Fruit fly (Drosophila melanogaster): ENCODE measurements around the gene gro.

Gene gro

DNA sequence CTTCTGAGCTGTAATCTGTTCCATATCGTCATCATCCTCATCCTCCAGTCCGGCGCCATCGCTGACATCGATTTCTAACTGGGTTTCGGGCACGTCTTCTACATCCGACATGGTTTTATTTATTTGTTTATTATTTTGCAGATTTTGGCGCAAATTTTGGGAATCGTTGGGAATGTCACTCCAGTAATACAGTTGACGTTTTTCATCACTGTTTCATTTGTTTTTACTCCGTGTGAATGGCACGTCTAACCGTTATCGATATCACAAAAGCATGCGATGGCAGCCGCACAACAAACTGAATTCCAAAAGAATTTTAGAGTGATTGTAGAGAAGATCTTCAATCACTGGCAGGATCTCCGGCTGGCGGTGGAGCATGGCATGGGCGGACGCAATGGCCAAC lies 14.8 kb downstream of the gro start, which contains the start of the genes Sld5 and CG14543:
TSS of gene Sld5 (minus strand) at position 167 of the 400 bp plus-strand sequence.
TSS of gene CG14543 (plus strand) at position 250 of the 400 bp plus-strand sequence.
- no peak for TF ChIP-seq ttk (optimal IDR thresholded peaks at IDR 0.05)

DNA sequence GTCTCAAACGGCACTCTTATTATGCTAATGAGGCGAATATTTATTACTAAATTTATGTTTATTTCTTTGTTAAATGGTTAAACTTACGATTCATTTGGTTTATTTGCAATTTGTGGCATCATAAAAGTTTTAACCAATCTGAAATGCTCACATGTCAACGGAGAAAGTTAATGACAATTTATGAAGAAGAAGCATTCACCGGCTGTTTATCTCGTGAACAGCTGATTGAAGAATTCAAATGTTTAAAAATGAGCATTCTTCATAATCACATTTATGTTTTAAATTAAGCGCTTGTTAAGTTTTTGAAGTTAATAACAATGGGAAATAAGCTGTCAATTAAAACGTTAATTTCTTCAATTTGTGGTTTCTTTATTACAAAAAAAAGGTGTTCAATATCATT lies 16.5 kb downstream of the gro start, which contains the start of the genes PIG-P and Tcs6:
TSS of gene PIG-P (minus strand) at position 158 of the 400 bp plus-strand sequence.
TSS of gene Tcs6 (minus strand) at position 158 of the 400 bp plus-strand sequence.
- TF ChIP-seq Myc (optimal IDR thresholded peaks at IDR 0.05) (no peak), ttk (optimal IDR thresholded peaks at IDR 0.05) (no peak), Sin3A (optimal IDR thresholded peaks at IDR 0.05) (no peak), insv (optimal IDR thresholded peaks at IDR 0.05) (no peak), h (optimal IDR thresholded peaks at IDR 0.05) (no peak)

DNA sequence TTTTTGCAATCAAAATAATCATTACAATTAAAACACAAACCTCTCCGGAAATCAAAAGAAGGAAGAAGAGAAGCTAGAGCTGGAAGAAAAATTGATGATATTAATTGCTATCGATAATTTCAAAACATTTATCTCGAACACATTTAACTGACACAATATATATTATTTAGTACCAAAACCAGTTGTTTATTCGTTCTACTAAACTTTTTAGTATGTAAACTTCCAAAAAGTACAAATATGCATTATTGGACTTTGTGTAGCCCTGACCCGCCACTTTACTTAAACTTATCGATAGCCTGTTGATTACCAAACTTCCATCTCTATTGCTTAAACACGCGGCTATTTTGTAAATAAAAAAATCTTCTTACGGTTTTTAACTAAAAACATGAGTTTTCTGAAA lies 17.7 kb downstream of the gro start, which contains the start of the genes RpL34a and Trmt61:
TSS of gene RpL34a (minus strand) at position 73 of the 400 bp plus-strand sequence.
TSS of gene Trmt61 (plus strand) at position 302 of the 400 bp plus-strand sequence.
- TF ChIP-seq insv (optimal IDR thresholded peaks at IDR 0.05) (no peak), h (optimal IDR thresholded peaks at IDR 0.05) (no peak), Myc (optimal IDR thresholded peaks at IDR 0.05) (no peak)

DNA sequence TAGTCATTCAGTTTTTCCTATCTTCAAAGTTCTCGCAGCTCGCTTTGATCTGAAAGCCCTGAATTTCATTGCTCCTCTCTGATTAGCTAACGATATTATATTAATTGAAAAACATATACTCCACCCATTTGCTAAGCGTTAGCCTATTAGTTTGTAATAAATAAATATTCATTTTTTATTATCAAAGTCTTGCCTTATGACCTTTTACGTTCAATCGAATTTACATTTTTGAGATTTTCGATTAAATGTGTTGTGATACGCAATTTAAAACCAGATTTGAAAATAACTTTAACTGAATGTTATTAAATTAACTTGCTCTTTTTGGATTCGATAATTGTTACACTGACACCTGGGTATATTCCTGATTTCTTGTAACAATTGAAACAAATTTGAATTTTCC lies 21.4 kb downstream of the gro start, which contains the start of gene CG14551:
TSS of gene CG14551 (minus strand) at position 101 of the 400 bp plus-strand sequence.
- TF ChIP-seq h (optimal IDR thresholded peaks at IDR 0.05) (no peak), Sin3A (optimal IDR thresholded peaks at IDR 0.05) (no peak), insv (optimal IDR thresholded peaks at IDR 0.05) (no peak), psq (optimal IDR thresholded peaks at IDR 0.05) (no peak), ttk (optimal IDR thresholded peaks at IDR 0.05) (no peak), Myc (optimal IDR thresholded peaks at IDR 0.05) (no peak)

DNA sequence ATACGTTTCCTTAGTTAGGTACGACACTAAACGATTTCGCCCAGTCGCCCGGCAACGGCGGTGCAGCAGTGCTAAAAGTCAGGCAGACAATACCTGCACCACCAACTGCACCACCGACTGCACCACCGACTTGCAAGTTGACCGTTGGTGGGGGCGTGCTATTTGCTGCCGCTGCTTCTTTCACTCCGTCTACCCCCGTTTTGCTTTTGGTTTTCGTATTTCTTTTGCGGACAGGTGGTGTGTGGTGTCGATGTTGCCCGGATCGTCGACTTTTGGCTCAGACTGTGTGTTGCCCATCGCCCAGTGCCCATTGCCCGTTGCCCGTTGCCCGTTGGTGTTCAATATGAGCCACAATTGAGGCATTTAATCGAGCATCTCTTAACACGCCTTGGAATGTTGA lies 23.2 kb downstream of the gro start:
- no peak for TF ChIP-seq ttk (optimal IDR thresholded peaks at IDR 0.05)
- TF ChIP-seq h (optimal IDR thresholded peaks at IDR 0.05), result no peak
- no peak for TF ChIP-seq Myc (optimal IDR thresholded peaks at IDR 0.05)
- no peak for TF ChIP-seq psq (optimal IDR thresholded peaks at IDR 0.05)
- no peak for TF ChIP-seq Sin3A (optimal IDR thresholded peaks at IDR 0.05)
- TF ChIP-seq insv (optimal IDR thresholded peaks at IDR 0.05), result no peak

DNA sequence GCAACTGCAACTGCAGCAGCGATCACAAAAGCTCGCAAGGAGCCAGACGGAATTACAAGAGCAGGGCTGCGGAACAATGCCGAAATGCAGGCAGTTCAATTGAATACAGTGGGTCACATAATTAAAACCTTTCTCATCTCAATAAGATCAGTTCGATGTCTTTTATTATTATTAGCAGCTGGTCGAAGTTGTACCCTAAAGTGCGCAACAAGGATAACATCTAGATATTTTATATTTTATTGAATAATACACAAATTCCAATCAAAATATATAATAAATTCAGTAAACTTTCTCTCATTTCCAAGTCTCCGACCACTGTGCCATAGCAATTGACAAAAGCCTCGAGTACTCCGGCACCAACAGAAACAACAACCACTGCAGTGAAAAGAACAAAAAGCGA lies 26.6 kb downstream of the gro start:
- TF ChIP-seq insv (optimal IDR thresholded peaks at IDR 0.05) (no peak), ttk (optimal IDR thresholded peaks at IDR 0.05) (no peak), h (optimal IDR thresholded peaks at IDR 0.05) (no peak), psq (optimal IDR thresholded peaks at IDR 0.05) (no peak), Sin3A (optimal IDR thresholded peaks at IDR 0.05) (no peak), Myc (optimal IDR thresholded peaks at IDR 0.05) (no peak)

DNA sequence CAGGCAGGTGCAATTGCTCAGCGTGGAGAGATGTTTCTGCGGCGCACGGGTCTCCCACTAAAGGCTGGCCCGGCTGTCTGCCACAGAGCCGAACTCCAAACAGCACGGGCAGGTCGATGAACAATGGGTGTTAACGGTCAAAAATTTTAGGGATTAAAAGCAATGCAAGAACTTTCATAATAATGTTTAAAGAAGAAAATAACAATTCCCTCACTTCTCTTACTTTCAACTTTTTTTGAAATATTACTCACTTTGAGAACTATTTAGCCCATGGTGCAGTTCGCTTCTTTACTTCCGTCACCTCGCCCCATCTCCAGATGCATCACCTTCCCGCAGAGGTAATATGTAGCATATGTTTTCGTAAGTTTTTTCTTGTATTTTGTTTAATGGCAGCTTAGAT lies 30.9 kb downstream of the gro start:
- TF ChIP-seq psq (optimal IDR thresholded peaks at IDR 0.05) (no peak), Myc (optimal IDR thresholded peaks at IDR 0.05) (no peak), insv (optimal IDR thresholded peaks at IDR 0.05) (no peak), Sin3A (optimal IDR thresholded peaks at IDR 0.05) (no peak), ttk (optimal IDR thresholded peaks at IDR 0.05) (no peak), h (optimal IDR thresholded peaks at IDR 0.05) (no peak)

DNA sequence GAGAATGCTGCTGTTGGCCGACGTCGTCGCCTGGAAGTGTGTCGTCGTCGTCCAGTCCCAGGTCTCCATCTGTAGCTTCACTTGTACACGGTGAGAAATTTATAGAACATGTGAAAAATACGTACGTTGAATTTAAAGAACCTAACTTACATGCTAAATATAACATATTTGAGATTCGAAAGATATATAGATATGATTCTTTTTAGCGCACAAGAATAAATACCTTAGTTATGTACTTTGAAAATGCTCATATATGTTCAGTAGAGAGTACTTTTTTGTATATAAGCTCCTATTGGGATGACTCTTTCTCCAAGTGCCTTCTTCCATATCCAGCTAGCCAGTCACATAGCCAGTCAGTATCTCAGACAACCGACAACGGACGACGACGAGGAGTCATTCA lies 33.7 kb downstream of the gro start:
- TF ChIP-seq psq (optimal IDR thresholded peaks at IDR 0.05) (no peak), insv (optimal IDR thresholded peaks at IDR 0.05) (no peak), Myc (optimal IDR thresholded peaks at IDR 0.05) (no peak), h (optimal IDR thresholded peaks at IDR 0.05) (no peak), Sin3A (optimal IDR thresholded peaks at IDR 0.05) (no peak), ttk (optimal IDR thresholded peaks at IDR 0.05) (no peak)

DNA sequence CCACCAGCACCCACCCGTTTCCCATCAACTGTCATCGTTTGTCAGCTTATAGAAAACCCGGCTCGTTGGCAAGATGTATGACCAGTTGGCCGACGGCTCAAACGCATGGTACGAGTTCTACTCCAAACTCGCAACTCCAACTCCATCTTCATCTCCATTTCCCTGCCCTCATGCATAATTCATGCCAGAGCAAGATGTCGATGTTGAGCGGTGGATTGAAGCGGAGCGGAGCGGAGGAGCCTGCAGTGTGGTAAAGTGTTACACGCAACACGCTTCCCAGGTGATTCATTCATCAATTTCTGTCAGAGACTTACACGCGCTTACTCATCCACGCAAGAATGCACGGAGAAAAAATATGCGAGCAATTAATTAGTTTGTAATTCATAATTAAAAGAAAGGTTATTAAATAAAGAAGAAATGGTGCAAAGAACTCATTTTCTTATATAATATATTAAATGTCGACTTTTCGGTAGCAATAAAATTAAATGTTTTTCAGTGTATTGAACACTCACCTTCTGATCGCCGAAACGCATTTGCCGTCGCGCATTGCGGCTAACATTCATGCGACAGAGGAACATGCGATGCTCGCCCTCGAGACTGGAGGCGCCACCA lies 40.0 kb downstream of the gro start:
- TF ChIP-seq h (optimal IDR thresholded peaks at IDR 0.05) (no peak), psq (optimal IDR thresholded peaks at IDR 0.05) (no peak), insv (optimal IDR thresholded peaks at IDR 0.05) (no peak), ttk (optimal IDR thresholded peaks at IDR 0.05) (no peak), Sin3A (optimal IDR thresholded peaks at IDR 0.05) (no peak), Myc (optimal IDR thresholded peaks at IDR 0.05) (no peak)

DNA sequence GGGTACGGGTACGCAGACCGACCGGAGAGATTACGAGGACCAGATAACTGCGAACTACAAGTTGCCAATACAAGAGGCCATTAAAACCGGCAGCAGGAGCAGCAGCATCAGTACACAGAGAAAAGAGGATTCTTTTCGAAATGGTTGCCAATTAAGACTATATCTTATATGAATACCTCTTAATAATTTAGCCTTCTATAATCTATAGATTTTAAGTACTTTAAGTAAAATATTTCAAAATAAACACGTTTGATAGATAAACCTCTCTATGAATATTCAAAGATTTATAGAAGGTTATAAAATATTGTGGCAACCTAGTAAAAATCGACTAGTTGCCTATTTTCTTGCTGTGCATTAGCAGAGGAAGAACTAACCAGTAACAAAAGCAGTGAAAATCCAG lies 54.0 kb downstream of the gro start:
- TF ChIP-seq Sin3A (optimal IDR thresholded peaks at IDR 0.05), result no peak

DNA sequence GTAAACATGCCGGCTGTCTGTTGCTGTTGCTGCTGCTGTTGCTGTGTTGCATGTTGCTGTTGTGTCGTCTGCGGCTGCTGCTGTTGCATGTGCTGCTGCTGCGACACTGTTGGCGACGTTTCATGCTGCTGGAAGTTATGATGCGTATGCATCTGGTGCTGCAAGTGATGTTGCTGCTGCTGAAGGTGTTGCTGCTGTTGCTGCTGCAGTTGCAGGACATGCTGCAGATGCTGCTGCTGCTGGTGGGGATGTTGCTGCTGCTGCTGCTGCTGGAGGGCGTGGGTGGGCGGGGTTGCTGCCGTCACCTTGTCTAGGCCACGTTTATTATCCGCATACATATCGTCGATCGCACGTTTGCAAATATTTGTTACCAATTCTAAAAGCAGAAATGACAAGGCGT lies 54.7 kb downstream of the gro start:
- no peak for TF ChIP-seq h (optimal IDR thresholded peaks at IDR 0.05)
- no peak for TF ChIP-seq ttk (optimal IDR thresholded peaks at IDR 0.05)
- TF ChIP-seq Myc (optimal IDR thresholded peaks at IDR 0.05), result no peak
- TF ChIP-seq Sin3A (optimal IDR thresholded peaks at IDR 0.05), result no peak
- TF ChIP-seq insv (optimal IDR thresholded peaks at IDR 0.05), result no peak
- no peak for TF ChIP-seq psq (optimal IDR thresholded peaks at IDR 0.05)

DNA sequence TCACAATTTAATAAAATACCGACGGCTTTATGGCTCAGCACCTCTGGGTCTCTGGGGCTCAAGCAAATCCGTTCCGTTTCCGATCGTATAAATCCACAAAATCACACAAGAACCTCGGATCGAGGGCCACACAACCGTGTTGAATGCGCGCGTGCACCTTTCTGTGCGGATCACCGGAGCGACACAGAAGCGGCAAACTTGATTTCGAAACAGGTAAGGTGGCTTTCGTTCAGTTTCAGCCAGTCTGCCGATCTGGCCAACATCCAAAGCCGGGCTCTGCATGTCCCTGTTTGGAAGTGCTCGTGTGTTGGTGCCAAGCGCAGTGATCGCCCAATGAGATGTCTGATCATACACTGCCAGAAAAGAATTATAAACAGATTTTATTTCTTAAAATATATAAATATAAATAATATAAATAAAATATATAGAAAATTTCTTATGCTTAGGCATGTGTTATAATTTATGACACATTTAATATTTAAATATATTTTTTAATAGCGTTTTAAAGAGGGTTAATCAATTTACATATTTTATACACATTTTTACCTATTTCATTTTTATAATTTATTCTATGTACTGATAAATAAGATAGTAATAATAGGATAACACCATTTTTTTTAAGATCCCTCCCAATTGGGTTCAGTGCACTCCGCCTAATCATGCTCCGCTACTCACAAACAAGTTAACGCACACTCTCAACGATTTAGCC lies 57.1 kb downstream of the gro start, which contains the start of gene dysf:
TSS of gene dysf (minus strand) at position 210 of the 709 bp plus-strand sequence.
- TF ChIP-seq Sin3A (optimal IDR thresholded peaks at IDR 0.05) (no peak), Myc (optimal IDR thresholded peaks at IDR 0.05) (no peak), ttk (optimal IDR thresholded peaks at IDR 0.05) (no peak), psq (optimal IDR thresholded peaks at IDR 0.05) (no peak), insv (optimal IDR thresholded peaks at IDR 0.05) (no peak), h (optimal IDR thresholded peaks at IDR 0.05) (no peak)

DNA sequence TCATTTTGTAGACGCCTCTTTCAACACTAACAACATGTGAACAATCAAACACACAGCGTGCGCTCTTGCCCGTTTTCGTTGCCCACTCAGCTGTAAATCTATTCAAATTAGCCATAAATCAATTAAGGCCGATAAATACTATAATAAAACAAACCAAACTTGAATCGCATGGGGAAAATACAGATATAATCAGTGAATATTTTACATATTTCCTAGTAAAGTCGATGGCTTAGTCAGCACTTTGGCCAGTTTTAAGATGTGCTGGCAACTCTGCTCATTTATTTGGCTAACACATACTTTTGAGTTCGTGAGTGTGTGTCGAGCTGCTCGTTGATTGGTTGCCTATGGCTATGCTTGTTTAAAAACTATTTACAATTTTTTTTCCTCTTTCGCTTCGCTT lies 57.7 kb downstream of the gro start:
- no peak for TF ChIP-seq ttk (optimal IDR thresholded peaks at IDR 0.05)
- TF ChIP-seq psq (optimal IDR thresholded peaks at IDR 0.05), result no peak
- TF ChIP-seq insv (optimal IDR thresholded peaks at IDR 0.05), result no peak
- no peak for TF ChIP-seq h (optimal IDR thresholded peaks at IDR 0.05)
- no peak for TF ChIP-seq Myc (optimal IDR thresholded peaks at IDR 0.05)
- TF ChIP-seq Sin3A (optimal IDR thresholded peaks at IDR 0.05), result no peak

Data from Kc167 (cell line).